Worm (Caenorhabditis elegans) whole organism, L2 larva: ENCODE measurements around the gene rheb-1.
A peak's percentile ranks its signal among the peaks of the same experiment; 100 is the strongest.

Experiments used
- R02D3.7 ChIP-seq: fragments of 150-350 bp; optimal IDR thresholded peaks from 2 replicates; lab custom pipeline; 2014; ENCODE audit warnings: missing biosample characterization, missing genetic modification characterization
- dmd-4 ChIP-seq: sonication (generic microtip); optimal IDR thresholded peaks from 2 replicates; lab custom pipeline; 2017; ENCODE audit warnings: missing biosample characterization, missing genetic modification characterization
- elt-3 ChIP-seq: sonication (generic microtip); optimal IDR thresholded peaks from 2 replicates; lab custom pipeline; 2017; ENCODE audit warnings: missing biosample characterization, missing genetic modification characterization
- nhr-12 ChIP-seq: fragments of 150-350 bp; optimal IDR thresholded peaks from 2 replicates; lab custom pipeline; 2014; ENCODE audit warnings: missing biosample characterization, missing genetic modification characterization
- sem-4 ChIP-seq: fragments of 150-350 bp; optimal IDR thresholded peaks from 2 replicates; lab custom pipeline; 2014; ENCODE audit warnings: missing biosample characterization, missing genetic modification reagents, missing genetic modification characterization
- skn-1 ChIP-seq: sonication (generic microtip); optimal IDR thresholded peaks from 2 replicates; lab custom pipeline; 2017; ENCODE audit warnings: missing biosample characterization, missing genetic modification characterization
- snpc-4 ChIP-seq: fragments of 150-350 bp; optimal IDR thresholded peaks from 2 replicates; lab custom pipeline; 2014; ENCODE audit warnings: missing biosample characterization, missing genetic modification characterization

DNA sequence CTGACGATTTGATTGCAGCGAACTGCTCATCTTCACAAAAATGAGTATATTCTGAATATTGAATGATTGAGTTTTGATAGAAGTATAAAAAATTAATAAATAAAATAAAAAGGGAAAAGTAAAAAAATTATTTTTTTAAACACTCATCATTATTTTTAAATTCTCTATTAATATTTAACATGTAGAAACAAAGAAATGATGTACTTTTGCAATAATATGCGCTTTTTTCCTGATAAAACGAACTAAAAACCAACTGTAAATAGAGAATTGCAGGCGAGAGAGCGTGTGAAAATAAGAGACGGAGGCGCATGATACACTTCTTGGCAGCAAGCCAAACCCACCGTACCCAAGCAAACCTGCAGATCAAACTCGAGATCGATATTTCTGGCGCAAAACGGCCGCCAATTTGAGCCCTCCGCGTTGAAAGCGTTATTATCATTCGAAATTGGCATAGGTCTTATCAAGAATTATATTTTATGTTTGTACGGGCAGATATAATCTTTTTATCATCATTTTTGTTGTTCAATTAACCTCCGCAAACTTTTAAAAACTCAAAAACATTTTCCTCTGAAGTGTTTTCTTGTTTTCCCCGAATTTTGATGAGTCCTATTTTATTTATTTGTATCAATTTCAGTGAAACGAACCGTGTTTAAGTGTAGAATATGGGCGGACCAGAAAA lies at the start of gene rheb-1, which contains the start of gene spk-1:
- no peak for TF ChIP-seq nhr-12 (tag; lab: Kevin White, UChicago)
- TF ChIP-seq snpc-4 (tag; lab: Kevin White, UChicago) = peak; percentile 77
- no peak for TF ChIP-seq dmd-4
- no peak for TF ChIP-seq elt-3 (tag; lab: Kevin White, UChicago)
- peak; percentile 93 for TF ChIP-seq sem-4 (tag; lab: Kevin White, UChicago)
- peak; percentile 92 for TF ChIP-seq skn-1 (tag; lab: Kevin White, UChicago)
- no peak for TF ChIP-seq R02D3.7
